Worm (Caenorhabditis elegans) whole organism, L1 larva: ENCODE results near the gene C45G9.10.

Experiments
- Y116A8C.19 ChIP-seq: sonication (generic microtip); optimal IDR thresholded peaks from 2 replicates; lab custom pipeline; 2016; ENCODE audit warnings: missing compliant biosample characterization, missing genetic modification characterization, borderline replicate concordance
- aly-2 ChIP-seq: fragments of 150-350 bp; optimal IDR thresholded peaks from 2 replicates; lab custom pipeline; 2014; ENCODE audit warnings: missing biosample characterization, missing genetic modification characterization
- ceh-63 ChIP-seq: fragments of 200-800 bp; sonication (Bioruptor generic); optimal IDR thresholded peaks from 2 replicates; lab custom pipeline; 2018; ENCODE audit warnings: mild to moderate bottlenecking, missing genetic modification characterization, missing compliant biosample characterization
- ceh-90 ChIP-seq: sonication (generic microtip); optimal IDR thresholded peaks from 2 replicates; lab custom pipeline; 2016; ENCODE audit warnings: missing genetic modification characterization, missing compliant biosample characterization
- efl-1 ChIP-seq, 4 experiments: fragments of 150-350 bp; optimal IDR thresholded peaks in 3 of 4; peaks in 1 of 4; 1 replicate in 1 of 4; 2 replicates in 3 of 4; lab custom pipeline; 2014; ENCODE audit warnings: missing biosample characterization in 2 of 4, missing genetic modification characterization in 2 of 4, missing genetic modification reagents in 2 of 4
- egl-27 ChIP-seq, 2 experiments: fragments of 150-350 bp in 1 of 2; sonication (generic microtip); optimal IDR thresholded peaks; 3 replicates each; lab custom pipeline; 2017 to 2018; ENCODE audit warnings: missing biosample characterization in 2 of 2, missing genetic modification characterization in 2 of 2, missing genetic modification reagents in 2 of 2
- grh-1 ChIP-seq: fragments of 200-800 bp; sonication (Bioruptor generic); IDR thresholded peaks from 2 replicates; pipeline ENCODE4 v1.3.6; 2022; ENCODE audit warnings: missing genetic modification reagents, missing genetic modification characterization, missing compliant biosample characterization
- hlh-4 ChIP-seq: sonication (generic microtip); optimal IDR thresholded peaks from 2 replicates; lab custom pipeline; 2016; ENCODE audit warnings: mild to moderate bottlenecking, missing genetic modification characterization, missing compliant biosample characterization
- lin-13 ChIP-seq: fragments of 150-350 bp; optimal IDR thresholded peaks from 2 replicates; lab custom pipeline; 2014; ENCODE audit warnings: missing biosample characterization, missing genetic modification reagents, missing genetic modification characterization
- lin-35 ChIP-seq, 2 experiments: fragments of 150-350 bp; optimal IDR thresholded peaks; 2 replicates each; lab custom pipeline; 2014; ENCODE audit warnings: missing biosample characterization in 2 of 2, missing genetic modification characterization in 2 of 2, missing genetic modification reagents in 2 of 2
- mef-2 ChIP-seq: fragments of 150-350 bp; optimal IDR thresholded peaks from 2 replicates; lab custom pipeline; 2014; ENCODE audit warnings: missing biosample characterization, missing genetic modification characterization
- nhr-11 ChIP-seq: fragments of 150-350 bp; optimal IDR thresholded peaks from 2 replicates; lab custom pipeline; 2014; ENCODE audit warnings: missing biosample characterization, missing genetic modification characterization
- nhr-76 ChIP-seq: sonication (generic microtip); optimal IDR thresholded peaks from 2 replicates; lab custom pipeline; 2017; ENCODE audit warnings: missing biosample characterization, missing genetic modification characterization
- nhr-77 ChIP-seq: fragments of 150-350 bp; optimal IDR thresholded peaks from 2 replicates; lab custom pipeline; 2014; ENCODE audit warnings: missing biosample characterization, missing genetic modification characterization
- nhr-84 ChIP-seq: sonication (generic microtip); optimal IDR thresholded peaks from 2 replicates; lab custom pipeline; 2017; ENCODE audit warnings: missing biosample characterization, missing genetic modification characterization
- nhr-85 ChIP-seq: sonication (generic microtip); peaks from one replicate; lab custom pipeline; 2016; ENCODE audit warnings: missing genetic modification characterization, inconsistent platforms, missing compliant biosample characterization
- pag-3 ChIP-seq: sonication (generic microtip); optimal IDR thresholded peaks from 2 replicates; lab custom pipeline; 2017; ENCODE audit warnings: missing genetic modification characterization, mild to moderate bottlenecking, missing compliant biosample characterization, antibody characterized with exemption, borderline replicate concordance; ENCODE audit not compliant: insufficient read depth
- rnt-1 ChIP-seq: sonication (generic microtip); optimal IDR thresholded peaks from 2 replicates; lab custom pipeline; 2016; ENCODE audit warnings: mild to moderate bottlenecking, missing genetic modification characterization, moderate library complexity, missing compliant biosample characterization
- snpc-4 ChIP-seq: fragments of 150-350 bp; optimal IDR thresholded peaks from 2 replicates; lab custom pipeline; 2014; ENCODE audit warnings: missing biosample characterization, missing genetic modification characterization
- sox-4 ChIP-seq: sonication (generic microtip); optimal IDR thresholded peaks from 2 replicates; lab custom pipeline; 2016; ENCODE audit warnings: missing genetic modification characterization, missing compliant biosample characterization
- sup-37 ChIP-seq: fragments of 200-800 bp; sonication (Bioruptor generic); optimal IDR thresholded peaks from 2 replicates; lab custom pipeline; 2018; ENCODE audit warnings: mild to moderate bottlenecking, missing genetic modification characterization, missing compliant biosample characterization
- unc-62 ChIP-seq: fragments of 150-350 bp; optimal IDR thresholded peaks from 2 replicates; lab custom pipeline; 2014; ENCODE audit warnings: missing biosample characterization, missing genetic modification reagents, missing genetic modification characterization

The C45G9.10 gene

ce11 chrIII:5008730-5009129 lies 53.0 kb downstream of the C45G9.10 start, which contains the start of gene R144.11:
TSS of gene R144.11 (minus strand) at chrIII:5008830.
- TF ChIP-seq nhr-85 (peak; percentile 31), sup-37 (no peak), aly-2 (tag; lab: Kevin White, UChicago) (peak; percentile 79), mef-2 (tag; lab: Kevin White, UChicago) (no peak), ceh-63 (GFP tag; lab: Kevin White, UChicago) (no peak), Y116A8C.19 (tag; lab: Kevin White, UChicago) (no peak), efl-1 (optimal IDR thresholded peaks at IDR 0.05; lab: Kevin White, UChicago) (no peak), efl-1 (GFP tag; optimal IDR thresholded peaks at IDR 0.05 in 1 of 2; lab: Kevin White, UChicago) (peak in 1 of 2 experiments; percentile 30), rnt-1 (tag; lab: Kevin White, UChicago) (no peak), nhr-77 (tag; lab: Kevin White, UChicago) (no peak)

- TF ChIP-seq lin-13 (GFP tag; lab: Kevin White, UChicago) (no peak), snpc-4 (tag; lab: Kevin White, UChicago) (no peak), sox-4 (tag; lab: Kevin White, UChicago) (no peak), nhr-84 (tag; lab: Kevin White, UChicago) (no peak), hlh-4 (tag; lab: Kevin White, UChicago) (no peak), ceh-90 (tag; lab: Kevin White, UChicago) (no peak), nhr-76 (tag; lab: Kevin White, UChicago) (no peak), Y116A8C.19 (tag; lab: Kevin White, UChicago) (no peak), efl-1 (optimal IDR thresholded peaks at IDR 0.05; lab: Kevin White, UChicago) (no peak), efl-1 (GFP tag; optimal IDR thresholded peaks at IDR 0.05 in 1 of 2; lab: Kevin White, UChicago) (no peak), egl-27 (tag; optimal IDR thresholded peaks at IDR 0.05; lab: Kevin White, UChicago) (no peak), unc-62 (GFP tag; lab: Kevin White, UChicago) (no peak), pag-3 (tag; lab: Kevin White, UChicago) (no peak), nhr-11 (tag; lab: Kevin White, UChicago) (no peak), nhr-85 (no peak), lin-35 (GFP tag; optimal IDR thresholded peaks at IDR 0.05; lab: Kevin White, UChicago) (no peak), grh-1 (GFP tag; lab: Robert Waterston, UW) (no peak)
Observed at ce11 chrIII:5006881-5007280, 54.8 kb downstream of the C45G9.10 start, which contains the start of gene R144.12. TSS of gene R144.12 (minus strand) at chrIII:5006981.
